Worm (Caenorhabditis elegans) whole organism, L4 larva: ENCODE results near the gene sru-1.

ENCODE experiments used
- D1046.2 ChIP-seq: fragments of 200-800 bp; sonication (Bioruptor generic); IDR thresholded peaks from 2 replicates; pipeline ENCODE4 v1.3.6; 2022; ENCODE audit warnings: missing genetic modification characterization, missing compliant biosample characterization
- F10B5.3 ChIP-seq: sonication (generic microtip); optimal IDR thresholded peaks from 2 replicates; lab custom pipeline; 2016; ENCODE audit warnings: mild to moderate bottlenecking, missing genetic modification characterization, missing compliant biosample characterization
- F49E8.2 ChIP-seq: sonication (generic microtip); optimal IDR thresholded peaks from 2 replicates; lab custom pipeline; 2016; ENCODE audit warnings: missing compliant biosample characterization, mild to moderate bottlenecking, missing genetic modification characterization, borderline replicate concordance
- R02D3.7 ChIP-seq: fragments of 150-350 bp; sonication (generic microtip); optimal IDR thresholded peaks from 3 replicates; lab custom pipeline; 2014; ENCODE audit warnings: missing biosample characterization, missing genetic modification characterization
- T20F7.1 ChIP-seq: fragments of 200-800 bp; sonication (Bioruptor generic); optimal IDR thresholded peaks from 2 replicates; lab custom pipeline; 2018; ENCODE audit warnings: mild to moderate bottlenecking, missing genetic modification characterization, missing compliant biosample characterization
- T26A8.4 ChIP-seq: fragments of 200-800 bp; sonication (Bioruptor generic); IDR thresholded peaks from 2 replicates; pipeline ENCODE4 v1.3.6; 2022; ENCODE audit warnings: missing genetic modification characterization, missing compliant biosample characterization
- Y105C5A.15 ChIP-seq: fragments of 200-800 bp; sonication (Bioruptor generic); IDR thresholded peaks from 2 replicates; pipeline ENCODE4 v1.3.6; 2022; ENCODE audit warnings: missing genetic modification characterization, missing compliant biosample characterization
- Y5F2A.4 ChIP-seq: fragments of 200-800 bp; sonication (Bioruptor generic); optimal IDR thresholded peaks from 2 replicates; lab custom pipeline; 2018; ENCODE audit warnings: mild to moderate bottlenecking, missing genetic modification characterization, missing compliant biosample characterization
- ZK337.2 ChIP-seq: fragments of 200-800 bp; sonication (Bioruptor generic); IDR thresholded peaks from 2 replicates; pipeline ENCODE4 v1.3.6; 2022; ENCODE audit warnings: missing genetic modification reagents, missing genetic modification characterization, missing compliant biosample characterization
- ZK546.5 ChIP-seq, 2 experiments: sonication (generic microtip); optimal IDR thresholded peaks; 2 replicates each; lab custom pipeline; 2017; ENCODE audit warnings: missing biosample characterization in 2 of 2, missing genetic modification characterization in 2 of 2
- aha-1 ChIP-seq: fragments of 150-350 bp; peaks from one replicate; lab custom pipeline; 2014; ENCODE audit warnings: missing biosample characterization, missing genetic modification characterization
- ceh-20 ChIP-seq: fragments of 200-800 bp; sonication (Bioruptor generic); IDR thresholded peaks from 2 replicates; pipeline ENCODE4 v1.3.6; 2022; ENCODE audit warnings: missing genetic modification reagents, missing genetic modification characterization, missing compliant biosample characterization
- ceh-28 ChIP-seq: fragments of 150-350 bp; optimal IDR thresholded peaks from 2 replicates; lab custom pipeline; 2014; ENCODE audit warnings: missing biosample characterization, missing genetic modification reagents, missing genetic modification characterization
- ceh-32 ChIP-seq: sonication (generic microtip); optimal IDR thresholded peaks from 2 replicates; lab custom pipeline; 2016; ENCODE audit warnings: mild to moderate bottlenecking, missing genetic modification characterization, missing compliant biosample characterization; ENCODE audit not compliant: poor library complexity
- ceh-44 ChIP-seq: fragments of 200-800 bp; sonication (Bioruptor generic); IDR thresholded peaks from 2 replicates; pipeline ENCODE4 v1.3.6; 2022; ENCODE audit warnings: missing genetic modification reagents, missing genetic modification characterization, missing compliant biosample characterization
- ceh-82 ChIP-seq: sonication (generic microtip); optimal IDR thresholded peaks from 2 replicates; lab custom pipeline; 2017; ENCODE audit warnings: missing biosample characterization, missing genetic modification characterization
- ces-1 ChIP-seq: fragments of 150-350 bp; sonication (generic microtip); optimal IDR thresholded peaks from 4 replicates; lab custom pipeline; 2014; ENCODE audit warnings: missing biosample characterization, missing genetic modification reagents, missing genetic modification characterization
- ctbp-1 ChIP-seq: fragments of 200-800 bp; sonication (Bioruptor generic); IDR thresholded peaks from 2 replicates; pipeline ENCODE4 v1.3.6; 2022; ENCODE audit warnings: missing genetic modification reagents, missing genetic modification characterization, missing compliant biosample characterization
- daf-8 ChIP-seq: fragments of 200-800 bp; sonication (Bioruptor generic); IDR thresholded peaks from 2 replicates; pipeline ENCODE4 v1.3.6; 2022; ENCODE audit warnings: missing genetic modification characterization, missing compliant biosample characterization
- dmd-6 ChIP-seq: fragments of 200-800 bp; sonication (Bioruptor generic); IDR thresholded peaks from 2 replicates; pipeline ENCODE4 v1.3.6; 2022; ENCODE audit warnings: missing genetic modification reagents, missing genetic modification characterization, missing compliant biosample characterization
- dmd-8 ChIP-seq: fragments of 200-800 bp; sonication (Bioruptor generic); IDR thresholded peaks from 2 replicates; pipeline ENCODE4 v1.3.6; 2022; ENCODE audit warnings: missing genetic modification characterization, missing compliant biosample characterization
- dpl-1 ChIP-seq: fragments of 150-350 bp; optimal IDR thresholded peaks from 2 replicates; lab custom pipeline; 2014; ENCODE audit warnings: missing biosample characterization, missing genetic modification reagents, missing genetic modification characterization
- duxl-1 ChIP-seq: sonication (generic microtip); optimal IDR thresholded peaks from 2 replicates; lab custom pipeline; 2016; ENCODE audit warnings: mild to moderate bottlenecking, missing genetic modification characterization, moderate library complexity, missing compliant biosample characterization; ENCODE audit not compliant: poor library complexity
- fkh-10 ChIP-seq: fragments of 150-350 bp; optimal IDR thresholded peaks from 2 replicates; lab custom pipeline; 2014; ENCODE audit warnings: missing biosample characterization, missing genetic modification reagents, missing genetic modification characterization
- fos-1 ChIP-seq: fragments of 150-350 bp; optimal IDR thresholded peaks from 2 replicates; lab custom pipeline; 2014; ENCODE audit warnings: missing biosample characterization, missing genetic modification characterization
- gei-8 ChIP-seq: fragments of 200-800 bp; sonication (Bioruptor generic); optimal IDR thresholded peaks from 2 replicates; lab custom pipeline; 2018; ENCODE audit warnings: mild to moderate bottlenecking, missing genetic modification characterization, missing compliant biosample characterization
- hif-1 ChIP-seq, 2 experiments: sonication (generic microtip); optimal IDR thresholded peaks; 2 replicates each; lab custom pipeline; 2016 to 2017; ENCODE audit warnings: missing compliant biosample characterization in 2 of 2, missing genetic modification characterization in 2 of 2, missing genetic modification reagents in 2 of 2, missing genotype in 2 of 2, mild to moderate bottlenecking in 1 of 2
- hlh-11 ChIP-seq: fragments of 200-800 bp; sonication (Bioruptor generic); optimal IDR thresholded peaks from 2 replicates; lab custom pipeline; 2018; ENCODE audit warnings: mild to moderate bottlenecking, missing genetic modification characterization, missing compliant biosample characterization
- hlh-30 ChIP-seq: sonication (generic microtip); optimal IDR thresholded peaks from 2 replicates; lab custom pipeline; 2017; ENCODE audit warnings: antibody characterized with exemption, mild to moderate bottlenecking, missing genetic modification characterization, missing compliant biosample characterization; ENCODE audit not compliant: insufficient read depth
- lim-7 ChIP-seq: fragments of 200-800 bp; sonication (Bioruptor generic); IDR thresholded peaks from 2 replicates; pipeline ENCODE4 v1.3.6; 2022; ENCODE audit warnings: missing genetic modification characterization, missing compliant biosample characterization
- lin-1 ChIP-seq: fragments of 200-800 bp; sonication (Bioruptor generic); IDR thresholded peaks from 2 replicates; pipeline ENCODE4 v1.3.6; 2022; ENCODE audit warnings: missing genetic modification reagents, missing genetic modification characterization, missing compliant biosample characterization
- lin-38 ChIP-seq: fragments of 200-800 bp; sonication (Bioruptor generic); IDR thresholded peaks from 2 replicates; pipeline ENCODE4 v1.3.6; 2022; ENCODE audit warnings: missing genetic modification reagents, missing genetic modification characterization, missing compliant biosample characterization
- lir-3 ChIP-seq: sonication (generic microtip); optimal IDR thresholded peaks from 2 replicates; lab custom pipeline; 2016; ENCODE audit warnings: mild to moderate bottlenecking, missing genetic modification characterization, missing compliant biosample characterization
- mdl-1 ChIP-seq, 2 experiments: fragments of 150-350 bp in 1 of 2; sonication (generic microtip) in 1 of 2; optimal IDR thresholded peaks; 2 replicates each; lab custom pipeline; 2014 to 2017; ENCODE audit warnings: missing biosample characterization in 2 of 2, missing genetic modification characterization in 2 of 2
- nhr-10 ChIP-seq: fragments of 150-350 bp; optimal IDR thresholded peaks from 2 replicates; lab custom pipeline; 2014; ENCODE audit warnings: missing biosample characterization, missing genetic modification characterization
- nhr-102 ChIP-seq: sonication (generic microtip); optimal IDR thresholded peaks from 2 replicates; lab custom pipeline; 2016; ENCODE audit warnings: mild to moderate bottlenecking, missing genetic modification characterization, moderate library complexity, missing compliant biosample characterization
- nhr-11 ChIP-seq: fragments of 150-350 bp; optimal IDR thresholded peaks from 2 replicates; lab custom pipeline; 2014; ENCODE audit warnings: missing biosample characterization, missing genetic modification characterization
- nhr-25 ChIP-seq: sonication (generic microtip); optimal IDR thresholded peaks from 2 replicates; lab custom pipeline; 2017; ENCODE audit warnings: missing genetic modification characterization, mild to moderate bottlenecking, missing compliant biosample characterization, antibody characterized with exemption, moderate library complexity, borderline replicate concordance; ENCODE audit not compliant: insufficient read depth
- nhr-42 ChIP-seq: fragments of 200-800 bp; sonication (Bioruptor generic); IDR thresholded peaks from 2 replicates; pipeline ENCODE4 v1.3.6; 2022; ENCODE audit warnings: missing genetic modification characterization, missing compliant biosample characterization
- nhr-77 ChIP-seq: fragments of 150-350 bp; optimal IDR thresholded peaks from 2 replicates; lab custom pipeline; 2014; ENCODE audit warnings: missing biosample characterization, missing genetic modification characterization
- pha-4 ChIP-seq, 2 experiments: fragments of 150-350 bp in 1 of 2; fragments of 200-800 bp in 1 of 2; sonication (Bioruptor generic) in 1 of 2; IDR thresholded peaks in 1 of 2; optimal IDR thresholded peaks in 1 of 2; 2 replicates each; pipeline versions ENCODE4 v1.3.6 to Lab custom; 2014 to 2022; ENCODE audit warnings: missing genetic modification characterization in 2 of 2, missing genetic modification reagents in 2 of 2, missing biosample characterization in 1 of 2, missing compliant biosample characterization in 1 of 2
- pqm-1 ChIP-seq: sonication (generic microtip); optimal IDR thresholded peaks from 2 replicates; lab custom pipeline; 2017; ENCODE audit warnings: missing biosample characterization, missing genetic modification characterization
- rbr-2 ChIP-seq: sonication (generic microtip); optimal IDR thresholded peaks from 2 replicates; lab custom pipeline; 2016; ENCODE audit warnings: missing genotype, missing genetic modification characterization, missing compliant biosample characterization
- sdz-12 ChIP-seq: fragments of 200-800 bp; sonication (Bioruptor generic); optimal IDR thresholded peaks from 2 replicates; lab custom pipeline; 2018; ENCODE audit warnings: mild to moderate bottlenecking, missing genetic modification characterization, missing compliant biosample characterization
- snpc-4 ChIP-seq: fragments of 150-350 bp; optimal IDR thresholded peaks from 2 replicates; lab custom pipeline; 2014; ENCODE audit warnings: missing biosample characterization, missing genetic modification characterization
- spr-1 ChIP-seq: sonication (generic microtip); optimal IDR thresholded peaks from 2 replicates; lab custom pipeline; 2016; ENCODE audit warnings: mild to moderate bottlenecking, missing genetic modification characterization, missing compliant biosample characterization
- tag-97 ChIP-seq: fragments of 200-800 bp; sonication (Bioruptor generic); IDR thresholded peaks from 2 replicates; pipeline ENCODE4 v1.3.6; 2022; ENCODE audit warnings: missing genetic modification characterization, missing compliant biosample characterization
- vab-7 ChIP-seq: fragments of 200-800 bp; sonication (Bioruptor generic); IDR thresholded peaks from 2 replicates; pipeline ENCODE4 v1.3.6; 2022; ENCODE audit warnings: missing genetic modification reagents, missing genetic modification characterization, missing compliant biosample characterization
- zip-11 ChIP-seq: fragments of 200-800 bp; sonication (Bioruptor generic); IDR thresholded peaks from 2 replicates; pipeline ENCODE4 v1.3.6; 2022; ENCODE audit warnings: missing genetic modification characterization, missing compliant biosample characterization

The sru-1 gene

DNA sequence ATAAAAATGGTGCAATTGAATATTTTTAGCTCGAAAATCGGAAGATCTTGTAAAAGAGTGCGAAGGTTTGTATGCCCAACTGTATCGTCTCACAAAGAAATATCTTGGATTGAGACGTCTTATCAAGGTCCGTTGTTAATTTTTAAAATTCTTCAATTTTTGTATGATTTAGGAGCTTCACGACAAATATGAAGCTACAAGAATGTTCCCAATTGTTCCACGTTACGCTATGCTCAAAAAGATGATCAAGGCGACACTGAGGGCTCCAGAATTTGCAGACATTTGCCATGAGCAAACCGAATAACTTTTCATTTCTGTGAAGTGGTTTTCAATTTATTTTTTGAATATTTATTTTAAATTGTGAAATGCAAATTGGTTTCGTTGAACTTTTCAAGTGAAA lies 49.7 kb upstream of the sru-1 start (continued):
- peak; percentile 69 for TF ChIP-seq lin-38

DNA sequence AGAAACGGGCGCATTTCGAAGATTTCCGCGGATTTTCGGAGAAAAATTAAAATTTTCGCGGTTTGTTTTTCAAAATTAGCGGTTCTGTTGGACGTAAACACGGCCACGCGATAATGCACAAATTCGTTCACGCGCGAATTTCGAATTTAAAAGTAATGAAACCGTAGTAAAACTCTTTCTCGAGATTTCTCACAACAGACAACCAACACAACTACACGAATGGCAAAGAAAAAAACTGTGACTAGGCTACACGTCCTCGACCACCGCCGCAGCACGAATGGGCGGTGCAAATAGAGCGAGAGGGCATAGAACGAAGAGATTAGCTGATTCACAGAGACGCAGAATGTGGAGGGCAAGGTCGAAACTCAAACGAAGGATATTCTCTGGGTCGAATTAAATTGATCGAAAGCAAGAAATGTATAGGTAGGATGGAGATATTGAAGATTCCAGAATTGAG lies 47.5 kb upstream of the sru-1 start, which contains the start of gene idh-1:
Gene idh-1 (minus strand): TSS at position 228 of the 457 bp plus-strand sequence.
- no peak for TF ChIP-seq snpc-4 (tag; lab: Kevin White, UChicago)
- TF ChIP-seq hlh-11 (tag; lab: Kevin White, UChicago) = peak; percentile 37
- TF ChIP-seq mdl-1 (tag; optimal IDR thresholded peaks at IDR 0.05; lab: Kevin White, UChicago) = peak in 1 of 2 experiments; percentile 14
- TF ChIP-seq vab-7 (GFP tag; lab: Robert Waterston, UW) = no peak
- TF ChIP-seq Y5F2A.4 (GFP tag; lab: Kevin White, UChicago) = no peak
- TF ChIP-seq ceh-20 (GFP tag; lab: Robert Waterston, UW) = no peak
- TF ChIP-seq pqm-1 (tag; lab: Kevin White, UChicago) = no peak
- no peak for TF ChIP-seq F49E8.2 (tag; lab: Kevin White, UChicago)
- TF ChIP-seq hlh-30 (tag; lab: Kevin White, UChicago) = peak; percentile 44
- no peak for TF ChIP-seq zip-11
- 0 out of 2 replicates have a peak, but pooled peaks have one; percentile 20 for TF ChIP-seq T26A8.4 (GFP tag; lab: Robert Waterston, UW)
- TF ChIP-seq R02D3.7 (tag; lab: Kevin White, UChicago) = no peak
- peak; percentile 57 for TF ChIP-seq lin-38
- peak; percentile 86 for TF ChIP-seq nhr-11
- peak; percentile 3 for TF ChIP-seq rbr-2
- no peak for TF ChIP-seq lin-1 (GFP tag; lab: Robert Waterston, UW)
- peak; percentile 24 for TF ChIP-seq T20F7.1 (GFP tag; lab: Kevin White, UChicago)
- 0 out of 2 replicates have a peak, but pooled peaks have one; percentile 19 for TF ChIP-seq nhr-42
- TF ChIP-seq duxl-1 (tag; lab: Kevin White, UChicago) = no peak
- TF ChIP-seq ceh-28 (tag; lab: Kevin White, UChicago) = no peak
- TF ChIP-seq F10B5.3 (tag; lab: Kevin White, UChicago) = no peak
- TF ChIP-seq sdz-12 (GFP tag; lab: Kevin White, UChicago) = no peak
- peak; percentile 34 for TF ChIP-seq aha-1 (tag; lab: Kevin White, UChicago)
- TF ChIP-seq lim-7 (GFP tag; lab: Robert Waterston, UW) = no peak
- TF ChIP-seq tag-97 (GFP tag; lab: Robert Waterston, UW) = no peak
- TF ChIP-seq ceh-32 (tag; lab: Kevin White, UChicago) = no peak
- no peak for TF ChIP-seq spr-1
- TF ChIP-seq ces-1 (GFP tag; lab: Kevin White, UChicago) = no peak
- no peak for TF ChIP-seq daf-8 (GFP tag; lab: Robert Waterston, UW)
- peak; percentile 29 for TF ChIP-seq nhr-102 (tag; lab: Kevin White, UChicago)
- no peak for TF ChIP-seq pha-4 (GFP tag; IDR thresholded peaks at IDR 0.05; lab: Robert Waterston, UW)
- TF ChIP-seq pha-4 (tag; optimal IDR thresholded peaks at IDR 0.05; lab: Kevin White, UChicago) = no peak
- no peak for TF ChIP-seq dmd-8
- TF ChIP-seq nhr-10 (tag; lab: Kevin White, UChicago) = peak; percentile 32
- TF ChIP-seq D1046.2 (GFP tag; lab: Robert Waterston, UW) = no peak
- TF ChIP-seq gei-8 = no peak
- no peak for TF ChIP-seq lir-3 (tag; lab: Kevin White, UChicago)
- TF ChIP-seq fkh-10 (GFP tag; lab: Kevin White, UChicago) = no peak
- TF ChIP-seq ZK546.5 (tag; optimal IDR thresholded peaks at IDR 0.05; lab: Kevin White, UChicago) = no peak
- TF ChIP-seq hif-1 (tag; optimal IDR thresholded peaks at IDR 0.05; lab: Kevin White, UChicago) = peak in 1 of 2 experiments; percentile 20
- TF ChIP-seq nhr-25 (tag; lab: Kevin White, UChicago) = peak; percentile 88
- TF ChIP-seq nhr-77 = no peak
- no peak for TF ChIP-seq ZK337.2
- peak; percentile 71 for TF ChIP-seq dpl-1 (GFP tag; lab: Kevin White, UChicago)
- TF ChIP-seq Y105C5A.15 (GFP tag; lab: Robert Waterston, UW) = no peak
- TF ChIP-seq dmd-6 (GFP tag; lab: Robert Waterston, UW) = peak; percentile 32; the same call in 1 of the 2 replicates
- no peak for TF ChIP-seq ceh-82 (tag; lab: Kevin White, UChicago)
- TF ChIP-seq ctbp-1 (GFP tag; lab: Robert Waterston, UW) = no peak
- no peak for TF ChIP-seq fos-1 (tag; lab: Kevin White, UChicago)
- no peak for TF ChIP-seq ceh-44
